Fruit fly (Drosophila melanogaster) whole organism, prepupa: ENCODE results near the gene CG3719.

Experiments used
- CG11294 ChIP-seq: fragments of 200-800 bp; sonication (Bioruptor generic); IDR thresholded peaks from 2 replicates; pipeline ENCODE4 v1.3.6; 2022; ENCODE audit warnings: missing biosample characterization, missing genetic modification characterization
- CG11762 ChIP-seq: fragments of 200-800 bp; sonication (Bioruptor generic); optimal IDR thresholded peaks from 3 replicates; lab custom pipeline; 2016; ENCODE audit warnings: missing biosample characterization, missing genetic modification characterization; ENCODE audit not compliant: insufficient read depth
- CG11902 ChIP-seq: fragments of 200-800 bp; sonication (Bioruptor generic); optimal IDR thresholded peaks from 3 replicates; lab custom pipeline; 2016; ENCODE audit warnings: missing biosample characterization, missing genetic modification characterization
- CG15336 ChIP-seq: fragments of 200-800 bp; sonication (Bioruptor generic); IDR thresholded peaks from 2 replicates; pipeline ENCODE4 v1.3.6; 2022; ENCODE audit warnings: missing biosample characterization, missing genetic modification characterization
- CG16779 ChIP-seq: fragments of 200-800 bp; sonication (Bioruptor generic); optimal IDR thresholded peaks from 3 replicates; lab custom pipeline; 2017; ENCODE audit warnings: missing biosample characterization, mild to moderate bottlenecking, missing genetic modification characterization
- CG3032 ChIP-seq: fragments of 200-800 bp; optimal IDR thresholded peaks from 2 replicates; lab custom pipeline; 2019; ENCODE audit warnings: missing biosample characterization, mild to moderate bottlenecking, missing genetic modification characterization, moderate library complexity
- CG31627 ChIP-seq: fragments of 200-800 bp; sonication (Bioruptor generic); optimal IDR thresholded peaks from 3 replicates; lab custom pipeline; 2016; ENCODE audit warnings: missing biosample characterization, missing genetic modification characterization
- CG32006 ChIP-seq: fragments of 200-800 bp; sonication (Bioruptor generic); optimal IDR thresholded peaks from 3 replicates; lab custom pipeline; 2017; ENCODE audit warnings: missing biosample characterization, mild to moderate bottlenecking, missing genetic modification characterization
- CG34406 ChIP-seq: fragments of 200-800 bp; sonication (Bioruptor generic); optimal IDR thresholded peaks from 3 replicates; lab custom pipeline; 2016; ENCODE audit warnings: missing biosample characterization, missing genetic modification characterization
- CG3919 ChIP-seq: fragments of 200-800 bp; sonication (Bioruptor generic); optimal IDR thresholded peaks from 3 replicates; lab custom pipeline; 2016; ENCODE audit warnings: missing biosample characterization, missing genetic modification characterization
- CG6854 ChIP-seq: fragments of 200-800 bp; sonication (Bioruptor generic); optimal IDR thresholded peaks from 2 replicates; lab custom pipeline; 2017; ENCODE audit warnings: missing biosample characterization, mild to moderate bottlenecking, missing genetic modification characterization
- CG7368 ChIP-seq: fragments of 200-800 bp; sonication (Bioruptor generic); optimal IDR thresholded peaks from 3 replicates; lab custom pipeline; 2016; ENCODE audit warnings: missing biosample characterization, missing genetic modification characterization
- CG8119 ChIP-seq: fragments of 200-800 bp; sonication (Bioruptor generic); IDR thresholded peaks from 3 replicates; pipeline ENCODE4 v1.3.6; 2022; ENCODE audit warnings: missing biosample characterization, missing genetic modification characterization
- CG8319 ChIP-seq: fragments of 200-800 bp; sonication (Bioruptor generic); optimal IDR thresholded peaks from 3 replicates; lab custom pipeline; 2016; ENCODE audit warnings: missing biosample characterization, missing genetic modification characterization
- CG9139 ChIP-seq: fragments of 200-800 bp; sonication (Bioruptor generic); optimal IDR thresholded peaks from 3 replicates; lab custom pipeline; 2017; ENCODE audit warnings: missing biosample characterization, mild to moderate bottlenecking, missing genetic modification characterization
- Eip78C ChIP-seq: fragments of 200-800 bp; sonication (Bioruptor generic); peaks from one replicate; lab custom pipeline; 2016; ENCODE audit warnings: missing biosample characterization, missing genetic modification characterization
- Ets96B ChIP-seq: fragments of 200-800 bp; optimal IDR thresholded peaks from 2 replicates; lab custom pipeline; 2019; ENCODE audit warnings: missing biosample characterization, mild to moderate bottlenecking, missing genetic modification characterization, moderate library complexity
- Gug ChIP-seq: fragments of 200-800 bp; sonication (Bioruptor generic); IDR thresholded peaks from 2 replicates; pipeline ENCODE4 v1.3.6; 2022; ENCODE audit warnings: missing biosample characterization, missing genetic modification characterization
- Hr38 ChIP-seq: sonication (Bioruptor generic); optimal IDR thresholded peaks from 2 replicates; lab custom pipeline; 2016; ENCODE audit warnings: missing biosample characterization, missing genetic modification characterization
- Hr39 ChIP-seq: fragments of 200-800 bp; sonication (Bioruptor generic); optimal IDR thresholded peaks from 2 replicates; lab custom pipeline; 2016; ENCODE audit warnings: missing biosample characterization, missing genetic modification characterization
- Hr4 ChIP-seq: fragments of 200-800 bp; sonication (Bioruptor generic); optimal IDR thresholded peaks from 3 replicates; lab custom pipeline; 2016; ENCODE audit warnings: missing biosample characterization, missing genetic modification characterization
- Lpt ChIP-seq: fragments of 200-800 bp; sonication (Bioruptor generic); optimal IDR thresholded peaks from 3 replicates; lab custom pipeline; 2016; ENCODE audit warnings: missing biosample characterization, missing genetic modification characterization
- OdsH ChIP-seq: fragments of 200-800 bp; sonication (Bioruptor generic); optimal IDR thresholded peaks from 3 replicates; lab custom pipeline; 2016; ENCODE audit warnings: missing biosample characterization, missing genetic modification characterization
- Sox15 ChIP-seq: fragments of 200-800 bp; sonication (Bioruptor generic); optimal IDR thresholded peaks from 3 replicates; lab custom pipeline; 2016; ENCODE audit warnings: missing biosample characterization, missing genetic modification characterization
- acj6 ChIP-seq: fragments of 200-800 bp; sonication (Bioruptor generic); optimal IDR thresholded peaks from 3 replicates; lab custom pipeline; 2016; ENCODE audit warnings: missing biosample characterization, missing genetic modification characterization
- cyc ChIP-seq: fragments of 200-800 bp; sonication (Bioruptor generic); optimal IDR thresholded peaks from 3 replicates; lab custom pipeline; 2016; ENCODE audit warnings: missing biosample characterization, missing genetic modification characterization
- dac ChIP-seq: fragments of 200-800 bp; sonication (Bioruptor generic); optimal IDR thresholded peaks from 2 replicates; lab custom pipeline; 2017; ENCODE audit warnings: missing biosample characterization, mild to moderate bottlenecking, missing genetic modification characterization
- eg ChIP-seq: fragments of 200-800 bp; sonication (Bioruptor generic); IDR thresholded peaks from 3 replicates; pipeline ENCODE4 v1.3.6; 2022; ENCODE audit warnings: missing biosample characterization, missing genetic modification characterization
- esn ChIP-seq: fragments of 200-800 bp; sonication (Bioruptor generic); optimal IDR thresholded peaks from 2 replicates; lab custom pipeline; 2016; ENCODE audit warnings: missing biosample characterization, mild to moderate bottlenecking, missing genetic modification characterization, moderate library complexity
- lz ChIP-seq: fragments of 200-800 bp; sonication (Bioruptor generic); optimal IDR thresholded peaks from 3 replicates; lab custom pipeline; 2016; ENCODE audit warnings: missing biosample characterization, missing genetic modification characterization
- net ChIP-seq: fragments of 200-800 bp; sonication (Bioruptor generic); optimal IDR thresholded peaks from 3 replicates; lab custom pipeline; 2016; ENCODE audit warnings: missing biosample characterization, missing genetic modification characterization
- pdm3 ChIP-seq: fragments of 200-800 bp; sonication (Bioruptor generic); optimal IDR thresholded peaks from 3 replicates; lab custom pipeline; 2016; ENCODE audit warnings: missing biosample characterization, missing genetic modification characterization
- spab ChIP-seq: fragments of 200-800 bp; sonication (Bioruptor generic); optimal IDR thresholded peaks from 2 replicates; lab custom pipeline; 2017; ENCODE audit warnings: missing biosample characterization, mild to moderate bottlenecking, missing genetic modification characterization, missing genetic modification reagents
- ss ChIP-seq, 2 experiments: fragments of 200-800 bp; sonication (Bioruptor generic); optimal IDR thresholded peaks; 2 replicates in 1 of 2; 3 replicates in 1 of 2; lab custom pipeline; 2017 to 2018; ENCODE audit warnings: mild to moderate bottlenecking in 2 of 2, missing biosample characterization in 2 of 2, missing genetic modification characterization in 2 of 2, moderate library complexity in 1 of 2
- svp ChIP-seq: fragments of 200-800 bp; sonication (Bioruptor generic); peaks from one replicate; lab custom pipeline; 2016; ENCODE audit warnings: missing biosample characterization, missing genetic modification characterization
- vri ChIP-seq: fragments of 200-800 bp; sonication (Bioruptor generic); optimal IDR thresholded peaks from 3 replicates; lab custom pipeline; 2016; ENCODE audit warnings: missing biosample characterization, mild to moderate bottlenecking, missing genetic modification characterization

The CG3719 gene

DNA sequence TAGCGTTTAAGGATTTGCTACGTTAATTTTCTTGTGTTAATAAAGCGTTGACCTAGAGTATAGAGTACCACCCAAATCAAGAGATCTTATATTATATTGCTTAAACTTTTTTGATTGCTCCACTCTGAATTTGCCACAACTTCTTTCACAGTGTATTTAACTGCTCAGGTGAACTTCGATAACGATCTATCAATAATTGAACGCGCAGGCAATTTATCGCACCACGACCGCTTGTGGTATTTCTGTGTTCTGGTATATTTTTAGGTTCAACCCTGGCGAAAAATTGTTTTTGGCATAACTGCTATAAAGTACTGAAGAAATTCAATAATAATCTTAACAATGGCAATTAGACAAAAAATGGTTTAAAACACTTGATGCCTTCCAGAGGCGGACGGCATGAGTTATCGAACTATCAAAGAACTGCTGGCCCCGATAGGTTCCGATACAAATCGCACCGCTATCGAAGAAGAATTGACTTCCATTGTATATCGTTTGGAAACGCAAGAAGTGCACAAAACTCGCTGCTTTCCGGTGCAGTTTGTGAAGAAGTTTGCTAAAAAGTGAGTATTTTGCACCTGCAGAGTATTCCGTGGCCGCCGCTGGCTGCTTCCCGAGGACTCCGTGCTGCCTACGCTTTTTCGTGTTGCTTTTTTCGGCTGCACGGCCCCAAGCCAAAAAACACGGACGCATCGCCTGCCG, 10.0 kb downstream of the CG3719 start, which contains the start of gene ssx (continued):
- TF ChIP-seq acj6 (GFP tag; lab: Kevin White, UChicago): no peak
- TF ChIP-seq vri (GFP tag; lab: Kevin White, UChicago): no peak
- TF ChIP-seq Hr38 (GFP tag; lab: Kevin White, UChicago): no peak
- TF ChIP-seq Sox15 (GFP tag; lab: Kevin White, UChicago): peak; percentile 18
- TF ChIP-seq CG11902: no peak
- peak; percentile 31 for TF ChIP-seq CG8319 (GFP tag; lab: Kevin White, UChicago)
- peak; percentile 45; the same call in 1 of the 3 replicates for TF ChIP-seq CG8119 (GFP tag; lab: Robert Waterston, UW)
- no peak for TF ChIP-seq pdm3 (GFP tag; lab: Kevin White, UChicago)
- TF ChIP-seq CG16779: no peak
- TF ChIP-seq, all 60 proteins: peak for 25

DNA sequence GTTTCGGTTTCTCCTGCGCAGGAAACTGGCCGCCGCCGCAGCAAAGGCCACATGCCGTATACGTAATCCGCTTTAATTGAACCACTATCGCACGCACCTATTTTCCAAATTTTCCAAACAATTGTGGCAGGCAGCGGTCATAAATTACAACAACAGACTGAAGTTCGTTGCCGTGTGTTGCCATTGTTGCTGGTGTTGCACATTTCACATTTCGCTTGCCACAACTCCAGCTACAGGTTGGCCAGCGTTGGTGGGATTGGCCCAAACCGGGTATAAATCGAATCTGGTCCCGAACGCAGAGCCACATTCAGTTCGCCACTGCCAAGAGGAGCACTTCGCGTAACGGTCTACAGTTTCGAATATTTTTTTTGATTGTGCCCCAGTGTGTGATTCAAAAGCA, 11.3 kb downstream of the CG3719 start, which contains the start of gene CG14770:
Gene CG14770 (plus strand): TSS at position 301 of the 400 bp plus-strand sequence.
- TF ChIP-seq cyc (GFP tag; lab: Kevin White, UChicago) (no peak), CG11762 (GFP tag; lab: Kevin White, UChicago) (no peak), CG7368 (GFP tag; lab: Kevin White, UChicago) (no peak), CG32006 (GFP tag; lab: Kevin White, UChicago) (no peak), esn (no peak), CG11902 (no peak), Eip78C (GFP tag; lab: Kevin White, UChicago) (no peak), dac (GFP tag; lab: Kevin White, UChicago) (no peak), CG11294 (GFP tag; lab: Robert Waterston, UW) (no peak), CG3919 (GFP tag; lab: Kevin White, UChicago) (no peak), ss (GFP tag; optimal IDR thresholded peaks at IDR 0.05; lab: Kevin White, UChicago) (no peak), CG6854 (GFP tag; lab: Kevin White, UChicago) (no peak), spab (GFP tag; lab: Kevin White, UChicago) (no peak), CG34406 (no peak), Ets96B (tag; lab: Kevin White, UChicago) (no peak)

DNA sequence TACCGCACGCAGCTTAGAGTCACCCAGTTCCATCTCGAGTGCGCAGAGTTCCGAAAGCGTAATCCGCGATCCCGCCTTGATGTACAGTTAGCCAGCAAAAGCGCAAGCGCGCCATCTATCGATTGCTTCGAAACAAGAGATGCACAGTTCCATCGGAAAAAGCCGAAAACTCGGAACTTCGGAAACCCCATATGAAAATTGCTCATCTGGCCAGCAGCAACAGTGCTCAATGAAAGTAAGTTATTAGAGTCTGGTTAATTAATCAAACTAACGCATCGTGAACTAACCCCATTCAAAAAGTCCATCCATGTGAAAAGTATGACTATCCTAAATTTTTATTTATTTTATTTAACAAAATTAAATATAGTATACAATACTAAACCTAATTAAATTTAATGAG, 22.8 kb downstream of the CG3719 start, which contains the start of gene png:
Gene png (minus strand): TSS at position 101 of the 400 bp plus-strand sequence.
- no peak for TF ChIP-seq pdm3 (GFP tag; lab: Kevin White, UChicago)
- no peak for TF ChIP-seq CG11294 (GFP tag; lab: Robert Waterston, UW)

DNA sequence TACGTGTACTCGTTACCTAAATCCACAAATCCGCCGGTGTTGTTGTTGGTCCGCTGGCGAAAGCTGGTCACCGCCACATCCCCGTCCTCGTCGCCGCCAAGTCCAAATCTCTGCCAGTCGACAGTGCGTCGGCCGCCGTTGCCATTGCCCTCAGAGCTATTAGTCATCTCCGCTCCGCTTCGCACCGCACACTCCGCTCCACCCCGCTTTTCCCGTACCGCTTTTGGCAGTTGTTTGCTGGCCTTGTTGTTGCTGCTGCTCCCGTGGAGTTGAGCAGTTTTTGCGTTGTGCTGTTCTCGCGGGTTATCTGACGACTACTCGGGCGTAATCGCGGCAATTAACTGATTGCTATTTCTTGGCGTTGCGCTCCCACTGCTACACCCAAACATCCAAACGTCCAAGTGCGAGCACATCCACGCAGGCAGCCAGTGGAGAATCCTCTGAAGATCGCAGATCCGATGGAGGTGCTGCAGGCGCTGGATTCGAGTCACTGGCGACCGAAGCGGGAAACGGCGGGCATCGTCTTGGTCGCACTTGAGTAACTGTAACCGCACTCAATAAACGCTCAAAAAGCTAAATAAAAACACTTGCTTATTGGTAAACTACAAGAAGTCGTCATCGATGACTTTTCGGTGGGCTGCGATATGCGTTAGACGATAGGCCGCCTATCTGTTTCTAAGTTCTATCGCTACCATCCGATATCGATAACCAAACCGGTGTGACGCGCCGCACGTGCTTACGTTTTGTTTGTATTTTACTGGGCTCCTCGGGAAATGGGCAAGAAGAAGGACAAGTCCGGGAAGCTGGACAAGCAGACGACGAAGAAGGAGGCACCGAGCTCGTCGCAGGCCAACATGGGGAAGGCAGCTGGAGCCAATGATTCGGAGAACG, 26.7 kb downstream of the CG3719 start, which contains the start of the genes CG12773 and CG11417:
Gene CG12773 (minus strand): TSS at position 660 of the 891 bp plus-strand sequence.
Gene CG11417 (plus strand): TSS at position 693 of the 891 bp plus-strand sequence.
- TF ChIP-seq CG8119 (GFP tag; lab: Robert Waterston, UW) (no peak), vri (GFP tag; lab: Kevin White, UChicago) (peak; percentile 35)

DNA sequence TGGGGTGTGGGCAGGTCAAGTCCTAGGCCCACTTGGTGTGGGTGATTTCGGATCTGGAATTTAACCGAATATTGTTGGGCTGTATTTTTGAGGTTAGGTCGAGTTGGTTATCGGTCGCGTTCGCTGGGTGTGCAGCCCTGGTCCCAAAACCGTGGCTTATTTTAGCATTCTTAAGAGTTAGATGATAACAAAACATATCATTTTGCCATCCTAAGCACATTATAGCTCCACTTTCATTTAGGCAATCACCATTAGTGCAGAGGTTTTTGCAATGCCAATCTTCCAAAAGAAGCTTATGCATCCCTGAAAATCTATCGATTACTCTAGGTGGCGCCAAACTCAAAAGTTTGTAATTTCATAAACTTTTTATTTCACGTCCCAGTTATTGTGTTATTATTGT, 31.0 kb downstream of the CG3719 start, which contains the start of gene MTPAP:
Gene MTPAP (minus strand): TSS at position 103 of the 400 bp plus-strand sequence.
- TF ChIP-seq CG34406 (no peak), CG11762 (GFP tag; lab: Kevin White, UChicago) (no peak), OdsH (GFP tag; lab: Kevin White, UChicago) (no peak), CG8319 (GFP tag; lab: Kevin White, UChicago) (no peak), Hr39 (no peak), CG6854 (GFP tag; lab: Kevin White, UChicago) (no peak), svp (no peak), CG3919 (GFP tag; lab: Kevin White, UChicago) (no peak), CG3032 (tag; lab: Kevin White, UChicago) (peak; percentile 21), CG11294 (GFP tag; lab: Robert Waterston, UW) (no peak), eg (no peak), net (GFP tag; lab: Kevin White, UChicago) (no peak), esn (peak; percentile 45), Hr4 (GFP tag; lab: Kevin White, UChicago) (no peak), Lpt (GFP tag; lab: Kevin White, UChicago) (no peak), lz (GFP tag; lab: Kevin White, UChicago) (peak; percentile 29), CG9139 (no peak), Eip78C (GFP tag; lab: Kevin White, UChicago) (peak; percentile 35), CG31627 (no peak), CG16779 (no peak), pdm3 (GFP tag; lab: Kevin White, UChicago) (no peak), CG15336 (no peak), vri (GFP tag; lab: Kevin White, UChicago) (no peak), Gug (GFP tag; lab: Robert Waterston, UW) (no peak)
